Fruit fly (Drosophila melanogaster) whole organism, prepupa: ENCODE data around the gene CG11322.
A peak's percentile ranks its signal among the peaks of the same experiment; 100 is the strongest.

ENCODE experiments used
- Blimp-1 ChIP-seq: fragments of 200-800 bp; sonication (Bioruptor generic); optimal IDR thresholded peaks from 3 replicates; lab custom pipeline; 2017; ENCODE audit warnings: missing biosample characterization, missing genetic modification characterization, mild to moderate bottlenecking, moderate library complexity, missing genetic modification reagents
- CG10669 ChIP-seq: fragments of 200-800 bp; sonication (Bioruptor generic); optimal IDR thresholded peaks from 3 replicates; lab custom pipeline; 2018; ENCODE audit warnings: missing biosample characterization, mild to moderate bottlenecking, missing genetic modification characterization, moderate library complexity
- CG11294 ChIP-seq: fragments of 200-800 bp; sonication (Bioruptor generic); IDR thresholded peaks from 2 replicates; pipeline ENCODE4 v1.3.6; 2022; ENCODE audit warnings: missing biosample characterization, missing genetic modification characterization
- CG1621 ChIP-seq: fragments of 200-800 bp; sonication (Bioruptor generic); optimal IDR thresholded peaks from 3 replicates; lab custom pipeline; 2018; ENCODE audit warnings: missing biosample characterization, mild to moderate bottlenecking, missing genetic modification characterization
- CG32006 ChIP-seq: fragments of 200-800 bp; sonication (Bioruptor generic); optimal IDR thresholded peaks from 3 replicates; lab custom pipeline; 2017; ENCODE audit warnings: missing biosample characterization, mild to moderate bottlenecking, missing genetic modification characterization
- CG34406 ChIP-seq: fragments of 200-800 bp; sonication (Bioruptor generic); optimal IDR thresholded peaks from 3 replicates; lab custom pipeline; 2016; ENCODE audit warnings: missing biosample characterization, missing genetic modification characterization
- CG3919 ChIP-seq: fragments of 200-800 bp; sonication (Bioruptor generic); optimal IDR thresholded peaks from 3 replicates; lab custom pipeline; 2016; ENCODE audit warnings: missing biosample characterization, missing genetic modification characterization
- CG4318 ChIP-seq: fragments of 200-800 bp; sonication (Bioruptor generic); optimal IDR thresholded peaks from 3 replicates; lab custom pipeline; 2017; ENCODE audit warnings: missing biosample characterization, mild to moderate bottlenecking, missing genetic modification characterization
- CG6163 ChIP-seq: fragments of 200-800 bp; sonication (Bioruptor generic); IDR thresholded peaks from 3 replicates; pipeline ENCODE4 v1.3.6; 2022; ENCODE audit warnings: missing biosample characterization, missing genetic modification characterization
- CG6276 ChIP-seq: fragments of 200-800 bp; sonication (Bioruptor generic); optimal IDR thresholded peaks from 2 replicates; lab custom pipeline; 2017; ENCODE audit warnings: missing biosample characterization, mild to moderate bottlenecking, missing genetic modification characterization
- CG6808 ChIP-seq: fragments of 200-800 bp; sonication (Bioruptor generic); optimal IDR thresholded peaks from 3 replicates; lab custom pipeline; 2017; ENCODE audit warnings: missing biosample characterization, missing genetic modification characterization, mild to moderate bottlenecking, moderate library complexity, missing genetic modification reagents
- CG6854 ChIP-seq: fragments of 200-800 bp; sonication (Bioruptor generic); optimal IDR thresholded peaks from 2 replicates; lab custom pipeline; 2017; ENCODE audit warnings: missing biosample characterization, mild to moderate bottlenecking, missing genetic modification characterization
- CG7368 ChIP-seq: fragments of 200-800 bp; sonication (Bioruptor generic); optimal IDR thresholded peaks from 3 replicates; lab custom pipeline; 2016; ENCODE audit warnings: missing biosample characterization, missing genetic modification characterization
- CG8119 ChIP-seq: fragments of 200-800 bp; sonication (Bioruptor generic); IDR thresholded peaks from 3 replicates; pipeline ENCODE4 v1.3.6; 2022; ENCODE audit warnings: missing biosample characterization, missing genetic modification characterization
- Eip78C ChIP-seq: fragments of 200-800 bp; sonication (Bioruptor generic); peaks from one replicate; lab custom pipeline; 2016; ENCODE audit warnings: missing biosample characterization, missing genetic modification characterization
- Eip93F ChIP-seq: fragments of 200-800 bp; sonication (Bioruptor generic); optimal IDR thresholded peaks from 2 replicates; lab custom pipeline; 2016; ENCODE audit warnings: missing biosample characterization, mild to moderate bottlenecking, missing genetic modification characterization
- Ets21C ChIP-seq: fragments of 200-800 bp; sonication (Bioruptor generic); optimal IDR thresholded peaks from 3 replicates; lab custom pipeline; 2016; ENCODE audit warnings: missing biosample characterization, missing genetic modification characterization
- Ets96B ChIP-seq: fragments of 200-800 bp; optimal IDR thresholded peaks from 2 replicates; lab custom pipeline; 2019; ENCODE audit warnings: missing biosample characterization, mild to moderate bottlenecking, missing genetic modification characterization, moderate library complexity
- Hr39 ChIP-seq: fragments of 200-800 bp; sonication (Bioruptor generic); optimal IDR thresholded peaks from 2 replicates; lab custom pipeline; 2016; ENCODE audit warnings: missing biosample characterization, missing genetic modification characterization
- Hr4 ChIP-seq: fragments of 200-800 bp; sonication (Bioruptor generic); optimal IDR thresholded peaks from 3 replicates; lab custom pipeline; 2016; ENCODE audit warnings: missing biosample characterization, missing genetic modification characterization
- achi ChIP-seq: fragments of 200-800 bp; sonication (Bioruptor generic); optimal IDR thresholded peaks from 3 replicates; lab custom pipeline; 2016; ENCODE audit warnings: missing biosample characterization, missing genetic modification characterization
- dsx ChIP-seq: fragments of 200-800 bp; optimal IDR thresholded peaks from 3 replicates; lab custom pipeline; 2019; ENCODE audit warnings: missing biosample characterization, mild to moderate bottlenecking, missing genetic modification characterization, moderate library complexity; ENCODE audit not compliant: poor library complexity, severe bottlenecking
- eg ChIP-seq: fragments of 200-800 bp; sonication (Bioruptor generic); IDR thresholded peaks from 3 replicates; pipeline ENCODE4 v1.3.6; 2022; ENCODE audit warnings: missing biosample characterization, missing genetic modification characterization
- esn ChIP-seq: fragments of 200-800 bp; sonication (Bioruptor generic); optimal IDR thresholded peaks from 2 replicates; lab custom pipeline; 2016; ENCODE audit warnings: missing biosample characterization, mild to moderate bottlenecking, missing genetic modification characterization, moderate library complexity
- fd85E ChIP-seq: fragments of 200-800 bp; sonication (Bioruptor generic); optimal IDR thresholded peaks from 3 replicates; lab custom pipeline; 2016; ENCODE audit warnings: missing biosample characterization, missing genetic modification characterization
- fkh ChIP-seq: fragments of 200-800 bp; sonication (Bioruptor generic); optimal IDR thresholded peaks from 3 replicates; lab custom pipeline; 2017; ENCODE audit warnings: missing biosample characterization, mild to moderate bottlenecking, missing genetic modification characterization, moderate library complexity
- net ChIP-seq: fragments of 200-800 bp; sonication (Bioruptor generic); optimal IDR thresholded peaks from 3 replicates; lab custom pipeline; 2016; ENCODE audit warnings: missing biosample characterization, missing genetic modification characterization
- spab ChIP-seq: fragments of 200-800 bp; sonication (Bioruptor generic); optimal IDR thresholded peaks from 2 replicates; lab custom pipeline; 2017; ENCODE audit warnings: missing biosample characterization, mild to moderate bottlenecking, missing genetic modification characterization, missing genetic modification reagents
- ss ChIP-seq, 2 experiments: fragments of 200-800 bp; sonication (Bioruptor generic); optimal IDR thresholded peaks; 2 replicates in 1 of 2; 3 replicates in 1 of 2; lab custom pipeline; 2017 to 2018; ENCODE audit warnings: mild to moderate bottlenecking in 2 of 2, missing biosample characterization in 2 of 2, missing genetic modification characterization in 2 of 2, moderate library complexity in 1 of 2
- svp ChIP-seq: fragments of 200-800 bp; sonication (Bioruptor generic); peaks from one replicate; lab custom pipeline; 2016; ENCODE audit warnings: missing biosample characterization, missing genetic modification characterization
- topi ChIP-seq: fragments of 200-800 bp; sonication (Bioruptor generic); optimal IDR thresholded peaks from 3 replicates; lab custom pipeline; 2016; ENCODE audit warnings: missing biosample characterization, missing genetic modification characterization
- vri ChIP-seq: fragments of 200-800 bp; sonication (Bioruptor generic); optimal IDR thresholded peaks from 3 replicates; lab custom pipeline; 2016; ENCODE audit warnings: missing biosample characterization, mild to moderate bottlenecking, missing genetic modification characterization

The CG11322 gene

dm6 chr2L:6797408-6797807 lies 38.0 kb upstream of the CG11322 start (continued):
- TF ChIP-seq Eip93F (GFP tag; lab: Kevin White, UChicago) (no peak), CG8119 (GFP tag; lab: Robert Waterston, UW) (no peak), CG34406 (no peak), CG6854 (GFP tag; lab: Kevin White, UChicago) (no peak), spab (GFP tag; lab: Kevin White, UChicago) (no peak), CG6276 (GFP tag; lab: Kevin White, UChicago) (no peak), eg (GFP tag; lab: Robert Waterston, UW) (no peak)

dm6 chr2L:6794956-6795522 lies 35.6 kb upstream of the CG11322 start:
- TF ChIP-seq Hr4 (GFP tag; lab: Kevin White, UChicago) (peak; percentile 13), Ets96B (tag; lab: Kevin White, UChicago) (peak; percentile 5), Eip93F (GFP tag; lab: Kevin White, UChicago) (no peak), CG32006 (GFP tag; lab: Kevin White, UChicago) (peak; percentile 44), CG6854 (GFP tag; lab: Kevin White, UChicago) (no peak), CG8119 (GFP tag; lab: Robert Waterston, UW) (0 out of 3 replicates have a peak, but pooled peaks have one; percentile 8), achi (GFP tag; lab: Kevin White, UChicago) (peak; percentile 21), svp (GFP tag; lab: Kevin White, UChicago) (peak; percentile 73), net (peak; percentile 2), Eip78C (GFP tag; lab: Kevin White, UChicago) (peak; percentile 79), CG3919 (GFP tag; lab: Kevin White, UChicago) (peak; percentile 6), Blimp-1 (GFP tag; lab: Kevin White, UChicago) (no peak), CG6163 (GFP tag; lab: Robert Waterston, UW) (0 out of 3 replicates have a peak, but pooled peaks have one; percentile 15), CG11294 (GFP tag; lab: Robert Waterston, UW) (no peak), ss (GFP tag; optimal IDR thresholded peaks at IDR 0.05; lab: Kevin White, UChicago) (no peak), topi (GFP tag; lab: Kevin White, UChicago) (peak; percentile 22)

dm6 chr2L:6794418-6794793 lies 35.0 kb upstream of the CG11322 start:
- peak; percentile 12 for TF ChIP-seq CG6854 (GFP tag; lab: Kevin White, UChicago)
- 0 out of 3 replicates have a peak, but pooled peaks have one; percentile 7 for TF ChIP-seq eg (GFP tag; lab: Robert Waterston, UW)
- no peak for TF ChIP-seq Ets21C (GFP tag; lab: Kevin White, UChicago)
- TF ChIP-seq fkh (GFP tag; lab: Kevin White, UChicago), result peak; percentile 49
- TF ChIP-seq, all 60 proteins: peak for 3

- peak; percentile 4 for TF ChIP-seq CG1621 (tag; lab: Kevin White, UChicago)
- TF ChIP-seq dsx, result peak; percentile 23
- no peak for TF ChIP-seq CG6854 (GFP tag; lab: Kevin White, UChicago)
- 0 out of 3 replicates have a peak, but pooled peaks have one; percentile 24 for TF ChIP-seq eg (GFP tag; lab: Robert Waterston, UW)
- peak; percentile 6 for TF ChIP-seq CG7368
- no peak for TF ChIP-seq esn (GFP tag; lab: Kevin White, UChicago)
- TF ChIP-seq CG6808 (GFP tag; lab: Kevin White, UChicago), result peak; percentile 3
- no peak for TF ChIP-seq Eip93F (GFP tag; lab: Kevin White, UChicago)
- TF ChIP-seq CG4318 (GFP tag; lab: Kevin White, UChicago), result no peak
- TF ChIP-seq svp (GFP tag; lab: Kevin White, UChicago), result peak; percentile 46
- TF ChIP-seq vri (GFP tag; lab: Kevin White, UChicago), result no peak
Measured at dm6 chr2L:6793763-6794417, 34.5 kb upstream of the CG11322 start.

dm6 chr2L:6791845-6792443 lies 32.5 kb upstream of the CG11322 start:
- no peak for TF ChIP-seq Hr39
- TF ChIP-seq Eip78C (GFP tag; lab: Kevin White, UChicago), result peak; percentile 5
- peak; percentile 55 for TF ChIP-seq fkh (GFP tag; lab: Kevin White, UChicago)
- TF ChIP-seq CG1621 (tag; lab: Kevin White, UChicago), result peak; percentile 72
- peak; percentile 25 for TF ChIP-seq dsx
- no peak for TF ChIP-seq CG10669 (GFP tag; lab: Kevin White, UChicago)
- peak; percentile 28 for TF ChIP-seq svp (GFP tag; lab: Kevin White, UChicago)
- TF ChIP-seq eg (GFP tag; lab: Robert Waterston, UW), result peak; percentile 17; the same call in 1 of the 3 replicates
- TF ChIP-seq CG6276 (GFP tag; lab: Kevin White, UChicago), result no peak
- 0 out of 3 replicates have a peak, but pooled peaks have one; percentile 14 for TF ChIP-seq CG6163 (GFP tag; lab: Robert Waterston, UW)
- TF ChIP-seq fd85E, result no peak
- no peak for TF ChIP-seq CG4318 (GFP tag; lab: Kevin White, UChicago)
